Fruit fly (Drosophila melanogaster) whole organism, embryonic: ENCODE measurements around the gene CG34454.

ENCODE experiments used
- BEAF-32 ChIP-seq: fragments of 200-800 bp; sonication (Bioruptor generic); optimal IDR thresholded peaks from 3 replicates; lab custom pipeline; 2017; ENCODE audit warnings: missing biosample characterization, missing genetic modification characterization, mild to moderate bottlenecking, moderate library complexity, missing genetic modification reagents
- BtbVII ChIP-seq: fragments of 200-800 bp; sonication (Bioruptor generic); optimal IDR thresholded peaks from 3 replicates; lab custom pipeline; 2017; ENCODE audit warnings: missing biosample characterization, mild to moderate bottlenecking, missing genetic modification characterization
- CG1024 ChIP-seq: fragments of 200-800 bp; sonication (Bioruptor generic); IDR thresholded peaks from 2 replicates; pipeline ENCODE4 v1.3.6; 2022; ENCODE audit warnings: missing biosample characterization, missing genetic modification characterization
- CG10321 ChIP-seq: fragments of 200-800 bp; sonication (Bioruptor generic); IDR thresholded peaks from 2 replicates; pipeline ENCODE4 v1.3.6; 2022; ENCODE audit warnings: missing biosample characterization, missing genetic modification characterization
- CG10431 ChIP-seq: fragments of 200-800 bp; sonication (Bioruptor generic); optimal IDR thresholded peaks from 3 replicates; lab custom pipeline; 2018; ENCODE audit warnings: missing biosample characterization, mild to moderate bottlenecking, missing genetic modification characterization
- CG11093 ChIP-seq: fragments of 200-800 bp; sonication (Bioruptor generic); IDR thresholded peaks from 3 replicates; pipeline ENCODE4 v1.3.6; 2022; ENCODE audit warnings: missing biosample characterization, missing genetic modification characterization
- CG11398 ChIP-seq: fragments of 200-800 bp; sonication (Bioruptor generic); optimal IDR thresholded peaks from 2 replicates; lab custom pipeline; 2016; ENCODE audit warnings: missing biosample characterization, missing genetic modification characterization
- CG11456 ChIP-seq: fragments of 200-800 bp; sonication (Bioruptor generic); IDR thresholded peaks from 3 replicates; pipeline ENCODE4 v1.3.6; 2022; ENCODE audit warnings: missing biosample characterization, missing genetic modification characterization
- CG14441 ChIP-seq: fragments of 200-800 bp; sonication (Bioruptor generic); IDR thresholded peaks from 2 replicates; pipeline ENCODE4 v1.3.6; 2022; ENCODE audit warnings: missing biosample characterization, missing genetic modification characterization
- CG14860 ChIP-seq: fragments of 200-800 bp; sonication (Bioruptor generic); IDR thresholded peaks from 3 replicates; pipeline ENCODE4 v1.3.6; 2022; ENCODE audit warnings: missing biosample characterization, missing genetic modification characterization; ENCODE audit not compliant: partially characterized antibody
- CG15269 ChIP-seq: fragments of 200-800 bp; sonication (Bioruptor generic); optimal IDR thresholded peaks from 2 replicates; lab custom pipeline; 2018; ENCODE audit warnings: missing biosample characterization, mild to moderate bottlenecking, missing genetic modification characterization, moderate library complexity
- CG15479 ChIP-seq: fragments of 200-800 bp; sonication (Bioruptor generic); optimal IDR thresholded peaks from 3 replicates; lab custom pipeline; 2019; ENCODE audit warnings: missing biosample characterization, mild to moderate bottlenecking, missing genetic modification characterization, moderate library complexity
- CG17829 ChIP-seq: fragments of 200-800 bp; optimal IDR thresholded peaks from 2 replicates; lab custom pipeline; 2019; ENCODE audit warnings: missing biosample characterization, mild to moderate bottlenecking, missing genetic modification characterization, moderate library complexity
- CG18476 ChIP-seq: fragments of 200-800 bp; sonication (Bioruptor generic); optimal IDR thresholded peaks from 2 replicates; lab custom pipeline; 2016; ENCODE audit warnings: missing biosample characterization, mild to moderate bottlenecking, missing genetic modification characterization
- CG2202 ChIP-seq: fragments of 200-800 bp; sonication (Bioruptor generic); optimal IDR thresholded peaks from 2 replicates; lab custom pipeline; 2018; ENCODE audit warnings: missing biosample characterization, mild to moderate bottlenecking, missing genetic modification characterization
- CG30431 ChIP-seq: fragments of 200-800 bp; sonication (Bioruptor generic); optimal IDR thresholded peaks from 2 replicates; lab custom pipeline; 2017; ENCODE audit warnings: missing biosample characterization, missing genetic modification characterization
- CG32772 ChIP-seq: fragments of 200-800 bp; sonication (Bioruptor generic); IDR thresholded peaks from 2 replicates; pipeline ENCODE4 v1.3.6; 2022; ENCODE audit warnings: missing biosample characterization, missing genetic modification characterization
- CG3281 ChIP-seq: fragments of 200-800 bp; sonication (Bioruptor generic); optimal IDR thresholded peaks from 3 replicates; lab custom pipeline; 2017; ENCODE audit warnings: missing biosample characterization, mild to moderate bottlenecking, missing genetic modification characterization
- CG33557 ChIP-seq: fragments of 200-800 bp; sonication (Bioruptor generic); optimal IDR thresholded peaks from 2 replicates; lab custom pipeline; 2019; ENCODE audit warnings: missing biosample characterization, mild to moderate bottlenecking, missing genetic modification characterization, moderate library complexity
- CG6854 ChIP-seq: fragments of 200-800 bp; sonication (Bioruptor generic); optimal IDR thresholded peaks from 3 replicates; lab custom pipeline; 2017; ENCODE audit warnings: missing biosample characterization, mild to moderate bottlenecking, missing genetic modification characterization
- CG8944 ChIP-seq: fragments of 200-800 bp; sonication (Bioruptor generic); optimal IDR thresholded peaks from 3 replicates; lab custom pipeline; 2016; ENCODE audit warnings: missing biosample characterization, missing genetic modification characterization
- CrebB ChIP-seq: fragments of 200-800 bp; sonication (Bioruptor generic); optimal IDR thresholded peaks from 3 replicates; lab custom pipeline; 2018; ENCODE audit warnings: missing biosample characterization, mild to moderate bottlenecking, missing genetic modification characterization
- Dip3 ChIP-seq: fragments of 200-800 bp; sonication (Bioruptor generic); optimal IDR thresholded peaks from 3 replicates; lab custom pipeline; 2016; ENCODE audit warnings: missing biosample characterization, missing genetic modification characterization
- MESR4 ChIP-seq: fragments of 200-800 bp; sonication (Bioruptor generic); optimal IDR thresholded peaks from 2 replicates; lab custom pipeline; 2018; ENCODE audit warnings: missing biosample characterization, mild to moderate bottlenecking, missing genetic modification characterization, moderate library complexity
- Myb ChIP-seq: fragments of 200-800 bp; sonication (Bioruptor generic); optimal IDR thresholded peaks from 2 replicates; lab custom pipeline; 2016; ENCODE audit warnings: missing biosample characterization, missing genetic modification characterization
- Ravus ChIP-seq: fragments of 200-800 bp; sonication (Bioruptor generic); IDR thresholded peaks from 2 replicates; pipeline ENCODE4 v1.3.6; 2022; ENCODE audit warnings: missing biosample characterization, missing genetic modification characterization
- ash1 ChIP-seq: fragments of 200-800 bp; sonication (Bioruptor generic); optimal IDR thresholded peaks from 2 replicates; lab custom pipeline; 2018; ENCODE audit warnings: missing biosample characterization, mild to moderate bottlenecking, missing genetic modification characterization
- gcm2 ChIP-seq: fragments of 200-800 bp; sonication (Bioruptor generic); optimal IDR thresholded peaks from 2 replicates; lab custom pipeline; 2016; ENCODE audit warnings: missing biosample characterization, missing genetic modification characterization
- grau ChIP-seq: fragments of 200-800 bp; optimal IDR thresholded peaks from 3 replicates; lab custom pipeline; 2019; ENCODE audit warnings: missing biosample characterization, mild to moderate bottlenecking, missing genetic modification characterization, moderate library complexity
- gsb ChIP-seq: fragments of 200-800 bp; sonication (Bioruptor generic); IDR thresholded peaks from 2 replicates; pipeline ENCODE4 v1.3.6; 2022; ENCODE audit warnings: missing biosample characterization, missing genetic modification characterization
- ind ChIP-seq: fragments of 200-800 bp; sonication (Bioruptor generic); optimal IDR thresholded peaks from 3 replicates; lab custom pipeline; 2016; ENCODE audit warnings: missing biosample characterization, missing genetic modification characterization
- mirr ChIP-seq: fragments of 200-800 bp; sonication (Bioruptor generic); optimal IDR thresholded peaks from 3 replicates; lab custom pipeline; 2018; ENCODE audit warnings: missing biosample characterization, mild to moderate bottlenecking, missing genetic modification characterization
- mld ChIP-seq: fragments of 200-800 bp; sonication (Bioruptor generic); IDR thresholded peaks from 3 replicates; pipeline ENCODE4 v1.3.6; 2022; ENCODE audit warnings: missing biosample characterization, missing genetic modification characterization; ENCODE audit not compliant: partially characterized antibody
- pan ChIP-seq, 4 experiments: fragments of >200 bp in 3 of 4; fragments of 200-800 bp in 1 of 4; sonication (Bioruptor generic) in 1 of 4; optimal IDR thresholded peaks in 3 of 4; IDR thresholded peaks in 1 of 4; 2 replicates each; pipeline versions ENCODE4 v1.3.6 to Lab custom; 2017 to 2022; ENCODE audit warnings: missing biosample characterization in 2 of 4, missing genetic modification characterization in 2 of 4, mixed read lengths in 1 of 4
- pho ChIP-seq: fragments of 200-800 bp; sonication (Bioruptor generic); optimal IDR thresholded peaks from 2 replicates; lab custom pipeline; 2016; ENCODE audit warnings: missing biosample characterization, missing genetic modification characterization
- psq ChIP-seq: fragments of 200-800 bp; sonication (Bioruptor generic); optimal IDR thresholded peaks from 2 replicates; lab custom pipeline; 2017; ENCODE audit warnings: missing biosample characterization, missing genetic modification characterization
- ranshi ChIP-seq: fragments of 200-800 bp; sonication (Bioruptor generic); IDR thresholded peaks from 2 replicates; pipeline ENCODE4 v1.3.6; 2022; ENCODE audit warnings: missing biosample characterization, missing genetic modification characterization
- scrt ChIP-seq: fragments of 200-800 bp; sonication (Bioruptor generic); optimal IDR thresholded peaks from 2 replicates; lab custom pipeline; 2018; ENCODE audit warnings: missing biosample characterization, mild to moderate bottlenecking, missing genetic modification characterization, moderate library complexity
- sens ChIP-seq: fragments of 200-800 bp; sonication (Bioruptor generic); peaks from one replicate; lab custom pipeline; 2016; ENCODE audit warnings: missing biosample characterization, missing genetic modification characterization
- shn ChIP-seq: fragments of 200-800 bp; sonication (Bioruptor generic); optimal IDR thresholded peaks from 3 replicates; lab custom pipeline; 2016; ENCODE audit warnings: missing biosample characterization, missing genetic modification characterization
- sim ChIP-seq: fragments of 200-800 bp; sonication (Bioruptor generic); IDR thresholded peaks from 2 replicates; pipeline ENCODE4 v1.3.6; 2022; ENCODE audit warnings: missing biosample characterization, missing genetic modification characterization
- sisA ChIP-seq: fragments of 200-800 bp; sonication (Bioruptor generic); IDR thresholded peaks from 2 replicates; pipeline ENCODE4 v1.3.6; 2022; ENCODE audit warnings: missing biosample characterization, missing genetic modification characterization
- trem ChIP-seq: fragments of 200-800 bp; optimal IDR thresholded peaks from 3 replicates; lab custom pipeline; 2019; ENCODE audit warnings: missing biosample characterization, mild to moderate bottlenecking, missing genetic modification characterization, moderate library complexity
- trh ChIP-seq: fragments of 200-800 bp; sonication (Bioruptor generic); optimal IDR thresholded peaks from 2 replicates; lab custom pipeline; 2016; ENCODE audit warnings: missing biosample characterization, missing genetic modification characterization
- tup ChIP-seq: fragments of 200-800 bp; sonication (Bioruptor generic); optimal IDR thresholded peaks from 2 replicates; lab custom pipeline; 2016; ENCODE audit warnings: missing biosample characterization, mild to moderate bottlenecking, missing genetic modification characterization, moderate library complexity
- unpg ChIP-seq: fragments of 200-800 bp; sonication (Bioruptor generic); optimal IDR thresholded peaks from 3 replicates; lab custom pipeline; 2018; ENCODE audit warnings: missing biosample characterization, mild to moderate bottlenecking, missing genetic modification characterization, moderate library complexity
- vfl ChIP-seq: fragments of 200-800 bp; sonication (Bioruptor generic); optimal IDR thresholded peaks from 2 replicates; lab custom pipeline; 2016; ENCODE audit warnings: missing biosample characterization, missing genetic modification characterization
- wor ChIP-seq: fragments of 200-800 bp; sonication (Bioruptor generic); IDR thresholded peaks from 2 replicates; pipeline ENCODE4 v1.3.6; 2022; ENCODE audit warnings: missing biosample characterization, missing genetic modification characterization

CG34454 gene

DNA sequence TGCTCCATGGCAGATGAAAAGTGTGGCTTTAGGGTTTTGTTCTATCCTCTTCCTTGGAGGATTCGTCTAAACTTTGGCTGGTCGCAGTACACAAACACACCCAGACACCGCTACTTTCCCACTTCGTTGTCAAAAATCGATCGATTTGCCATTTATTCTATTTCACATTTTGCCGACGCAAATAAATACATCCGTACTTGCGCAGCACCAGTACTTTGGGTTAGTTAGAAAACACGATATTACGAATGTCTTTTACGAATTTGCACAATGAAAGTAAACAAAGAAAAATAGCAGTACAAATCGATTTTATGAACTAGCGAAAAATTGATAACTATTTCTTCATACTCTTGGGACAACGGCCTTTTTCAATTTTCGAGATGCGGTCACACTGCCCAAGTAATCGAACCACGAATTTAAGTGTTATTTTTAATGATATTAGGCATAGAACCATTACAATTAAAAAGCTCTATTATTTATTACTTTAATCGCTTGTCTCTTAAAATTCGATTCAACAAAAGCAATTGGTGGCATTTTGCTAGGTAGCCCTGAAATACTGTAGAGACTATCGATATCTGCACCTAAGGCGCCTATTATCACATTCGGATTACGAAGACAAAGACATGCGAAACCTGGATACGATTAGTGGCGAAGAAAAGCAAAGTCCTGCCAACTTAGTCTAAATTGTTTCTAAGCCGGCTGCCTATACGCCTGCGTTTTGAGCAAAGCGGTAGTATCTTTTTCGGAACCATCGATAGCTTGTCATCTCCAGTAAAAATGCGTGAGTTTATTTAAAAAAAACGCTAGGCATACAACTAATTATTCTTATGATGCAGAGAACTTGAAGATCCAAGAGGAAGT lies 25.7 kb upstream of the CG34454 start, which contains the start of the genes DIP2 and wac (continued):
- TF ChIP-seq CG11398 (GFP tag; lab: Kevin White, UChicago) (peak; percentile 72), sim (GFP tag; lab: Robert Waterston, UW) (no peak), Ravus (GFP tag; lab: Robert Waterston, UW) (no peak), CG3281 (GFP tag; lab: Kevin White, UChicago) (peak; percentile 57), BtbVII (GFP tag; lab: Kevin White, UChicago) (peak; percentile 39), pan (optimal IDR thresholded peaks at IDR 0.05; lab: Kevin White, UChicago) (no peak), pan (GFP tag; optimal IDR thresholded peaks at IDR 0.05 in 1 of 2, IDR thresholded peaks at IDR 0.05 in 1 of 2) (peak in 1 of 2 experiments; percentile 68), CG15479 (GFP tag; lab: Kevin White, UChicago) (peak; percentile 6), CG11093 (peak; percentile 57; the same call in 1 of the 3 replicates), mld (GFP tag; lab: Robert Waterston, UW) (peak; percentile 63; the same call in 2 of the 3 replicates), CG14860 (GFP tag; lab: Robert Waterston, UW) (peak; percentile 76), Myb (GFP tag; lab: Kevin White, UChicago) (peak; percentile 81), CrebB (tag; lab: Kevin White, UChicago) (no peak), scrt (GFP tag; lab: Kevin White, UChicago) (no peak), sisA (peak; percentile 79), CG6854 (GFP tag; lab: Kevin White, UChicago) (peak; percentile 50), mirr (peak; percentile 48), CG10431 (GFP tag; lab: Kevin White, UChicago) (peak; percentile 49), CG33557 (GFP tag; lab: Kevin White, UChicago) (peak; percentile 60), CG14441 (GFP tag; lab: Robert Waterston, UW) (peak; percentile 62), CG11456 (peak; percentile 88), CG30431 (peak; percentile 14), gsb (no peak), shn (peak; percentile 90), BEAF-32 (GFP tag; lab: Kevin White, UChicago) (peak; percentile 96), ranshi (GFP tag; lab: Robert Waterston, UW) (0 out of 2 replicates have a peak, but pooled peaks have one; percentile 74), MESR4 (GFP tag; lab: Kevin White, UChicago) (peak; percentile 51), trh (GFP tag; lab: Kevin White, UChicago) (no peak), CG1024 (peak; percentile 62; the same call in 1 of the 2 replicates), tup (GFP tag; lab: Kevin White, UChicago) (peak; percentile 57), gcm2 (GFP tag; lab: Kevin White, UChicago) (peak; percentile 62), unpg (GFP tag; lab: Kevin White, UChicago) (peak; percentile 55), wor (GFP tag; lab: Robert Waterston, UW) (no peak), CG18476 (peak; percentile 43), CG2202 (no peak), psq (GFP tag; lab: Kevin White, UChicago) (peak; percentile 28), sens (GFP tag; lab: Kevin White, UChicago) (peak; percentile 95), vfl (GFP tag; lab: Kevin White, UChicago) (peak; percentile 82), ash1 (peak; percentile 27), CG15269 (tag; lab: Kevin White, UChicago) (no peak), Dip3 (GFP tag; lab: Kevin White, UChicago) (peak; percentile 90), CG8944 (peak; percentile 84), ind (GFP tag; lab: Kevin White, UChicago) (peak; percentile 83), CG10321 (GFP tag; lab: Robert Waterston, UW) (no peak), pho (GFP tag; lab: Kevin White, UChicago) (peak; percentile 85), grau (tag; lab: Kevin White, UChicago) (peak; percentile 62), CG32772 (GFP tag; lab: Robert Waterston, UW) (peak; percentile 71), CG17829 (tag; lab: Kevin White, UChicago) (peak; percentile 76), trem (tag; lab: Kevin White, UChicago) (peak; percentile 100)
